Worm (Caenorhabditis elegans): ENCODE results near the gene F17H10.2.

The F17H10.2 gene

ce11 chrX:13102838-13103237, 10.7 kb upstream of the F17H10.2 start:
- no peak for TF ChIP-seq C38D4.7 (GFP tag; optimal IDR thresholded peaks at IDR 0.05)
- no peak for TF ChIP-seq F13H6.1 (tag; optimal IDR thresholded peaks at IDR 0.05)
- TF ChIP-seq nfya-1 (tag; optimal IDR thresholded peaks at IDR 0.05) = no peak
- TF ChIP-seq pqm-1 (tag; optimal IDR thresholded peaks at IDR 0.05) = no peak
- TF ChIP-seq unc-86 (tag; optimal IDR thresholded peaks at IDR 0.05) = no peak
- no peak for TF ChIP-seq zip-5 (tag; optimal IDR thresholded peaks at IDR 0.05)
- TF ChIP-seq sox-4 (tag; optimal IDR thresholded peaks at IDR 0.05) = no peak
- TF ChIP-seq ceh-24 (tag; optimal IDR thresholded peaks at IDR 0.05) = no peak
- TF ChIP-seq ceh-31 (tag; optimal IDR thresholded peaks at IDR 0.05) = no peak
- TF ChIP-seq ttx-3 (tag; optimal IDR thresholded peaks at IDR 0.05) = no peak
- TF ChIP-seq ets-4 (tag; optimal IDR thresholded peaks at IDR 0.05) = no peak
- TF ChIP-seq ceh-22 (tag; optimal IDR thresholded peaks at IDR 0.05) = no peak
- no peak for TF ChIP-seq nhr-11 (tag; optimal IDR thresholded peaks at IDR 0.05)
- no peak for TF ChIP-seq elt-2 (tag; optimal IDR thresholded peaks at IDR 0.05)
- no peak for TF ChIP-seq pag-3 (tag; optimal IDR thresholded peaks at IDR 0.05; ENCODE audit: borderline replicate concordance)
- no peak for TF ChIP-seq ref-2 (tag; optimal IDR thresholded peaks at IDR 0.05)
- no peak for TF ChIP-seq ceh-18 (tag; optimal IDR thresholded peaks at IDR 0.05)

ce11 chrX:13104966-13105365, 8.6 kb upstream of the F17H10.2 start, which contains the start of gene F17H10.1:
F17H10.1 (plus strand) TSS chrX:13105241.
- TF ChIP-seq F13H6.1 (tag; optimal IDR thresholded peaks at IDR 0.05) (no peak), ceh-6 (GFP tag; optimal IDR thresholded peaks at IDR 0.05) (no peak), lin-11 (tag; optimal IDR thresholded peaks at IDR 0.05) (no peak), lim-6 (tag; optimal IDR thresholded peaks at IDR 0.05) (no peak), K02D7.2 (tag; optimal IDR thresholded peaks at IDR 0.05) (no peak), pag-3 (tag; optimal IDR thresholded peaks at IDR 0.05; ENCODE audit: borderline replicate concordance) (no peak), pha-4 (tag; optimal IDR thresholded peaks at IDR 0.05) (no peak), pha-2 (tag; optimal IDR thresholded peaks at IDR 0.05) (no peak), ceh-18 (tag; optimal IDR thresholded peaks at IDR 0.05) (peak; percentile 10), gmeb-2 (tag; optimal IDR thresholded peaks at IDR 0.05) (no peak), pax-1 (tag; optimal IDR thresholded peaks at IDR 0.05) (no peak), hlh-8 (tag; optimal IDR thresholded peaks at IDR 0.05) (peak; percentile 9), unc-55 (GFP tag; optimal IDR thresholded peaks at IDR 0.05) (peak; percentile 19), unc-86 (tag; optimal IDR thresholded peaks at IDR 0.05) (no peak), nhr-11 (tag; optimal IDR thresholded peaks at IDR 0.05) (no peak), tbx-7 (tag; optimal IDR thresholded peaks at IDR 0.05) (peak; percentile 29), ceh-31 (tag; optimal IDR thresholded peaks at IDR 0.05) (peak; percentile 76), hlh-15 (tag; optimal IDR thresholded peaks at IDR 0.05) (no peak), C08G9.2 (tag; optimal IDR thresholded peaks at IDR 0.05) (peak; percentile 53), ceh-34 (tag; optimal IDR thresholded peaks at IDR 0.05) (no peak), rnt-1 (tag; optimal IDR thresholded peaks at IDR 0.05) (peak; percentile 60), hlh-30 (tag; optimal IDR thresholded peaks at IDR 0.05; ENCODE audit: insufficient read depth) (peak; percentile 93), K09A11.1 (tag; optimal IDR thresholded peaks at IDR 0.05; ENCODE audit: insufficient read depth) (no peak), syd-9 (tag; optimal IDR thresholded peaks at IDR 0.05) (no peak), ets-4 (tag; optimal IDR thresholded peaks at IDR 0.05) (peak; percentile 70), ceh-30 (tag; optimal IDR thresholded peaks at IDR 0.05) (no peak), ceh-2 (tag; optimal IDR thresholded peaks at IDR 0.05) (peak; percentile 57), elt-2 (tag; optimal IDR thresholded peaks at IDR 0.05) (peak; percentile 56), pqm-1 (tag; optimal IDR thresholded peaks at IDR 0.05) (peak; percentile 53), tbx-2 (tag; optimal IDR thresholded peaks at IDR 0.05) (peak; percentile 61)

- no peak for TF ChIP-seq sdc-2 (tag; optimal IDR thresholded peaks at IDR 0.05)
- TF ChIP-seq pha-4 (tag; optimal IDR thresholded peaks at IDR 0.05) = no peak
- TF ChIP-seq ceh-34 (tag; optimal IDR thresholded peaks at IDR 0.05) = no peak
- TF ChIP-seq hlh-6 (tag; optimal IDR thresholded peaks at IDR 0.05) = no peak
- no peak for TF ChIP-seq eyg-1 (tag; optimal IDR thresholded peaks at IDR 0.05)
- no peak for TF ChIP-seq ceh-18 (tag; optimal IDR thresholded peaks at IDR 0.05)
- no peak for TF ChIP-seq syd-9 (tag; optimal IDR thresholded peaks at IDR 0.05)
- no peak for TF ChIP-seq ceh-30 (tag; optimal IDR thresholded peaks at IDR 0.05)
- no peak for TF ChIP-seq pha-2 (tag; optimal IDR thresholded peaks at IDR 0.05)
- no peak for TF ChIP-seq sox-2 (GFP tag; IDR thresholded peaks at IDR 0.05)
- no peak for TF ChIP-seq tbx-2 (tag; optimal IDR thresholded peaks at IDR 0.05)
- no peak for TF ChIP-seq odd-2 (tag; optimal IDR thresholded peaks at IDR 0.05)
- no peak for TF ChIP-seq pag-3 (tag; optimal IDR thresholded peaks at IDR 0.05; ENCODE audit: borderline replicate concordance)
Measured at ce11 chrX:13106177-13106761, 7.3 kb upstream of the F17H10.2 start.

Data from whole organism, late embryonic.